Worm (Caenorhabditis elegans) whole organism, young adult: ENCODE measurements around the gene ndx-6.

Experiments used
- B0019.2 ChIP-seq: fragments of 200-800 bp; sonication (Bioruptor generic); conservative IDR thresholded peaks from 2 replicates; pipeline ENCODE4 v1.3.6; 2022; ENCODE audit warnings: missing genetic modification reagents, missing genetic modification characterization, missing compliant biosample characterization
- B0336.3 ChIP-seq: fragments of 200-800 bp; sonication (Bioruptor generic); IDR thresholded peaks from 2 replicates; pipeline ENCODE4 v1.3.6; 2022; ENCODE audit warnings: missing genetic modification characterization, missing compliant biosample characterization
- C06A6.2 ChIP-seq: fragments of 200-800 bp; sonication (Bioruptor generic); conservative IDR thresholded peaks from 2 replicates; pipeline ENCODE4 v1.3.6; 2022; ENCODE audit warnings: missing genetic modification characterization, missing compliant biosample characterization
- F10E7.11 ChIP-seq: sonication (generic microtip); optimal IDR thresholded peaks from 2 replicates; lab custom pipeline; 2017; ENCODE audit warnings: mild to moderate bottlenecking, missing genetic modification characterization, moderate library complexity, missing compliant biosample characterization
- F33H1.4 ChIP-seq: fragments of 200-800 bp; sonication (Bioruptor generic); IDR thresholded peaks from 2 replicates; pipeline ENCODE4 v1.3.6; 2022; ENCODE audit warnings: missing genetic modification reagents, missing genetic modification characterization, missing compliant biosample characterization
- F37B4.10 ChIP-seq: fragments of 200-800 bp; sonication (Bioruptor generic); IDR thresholded peaks from 2 replicates; pipeline ENCODE4 v1.3.6; 2022; ENCODE audit warnings: missing genetic modification characterization, missing compliant biosample characterization
- F52B5.7 ChIP-seq: sonication (generic microtip); optimal IDR thresholded peaks from 2 replicates; lab custom pipeline; 2016; ENCODE audit warnings: mild to moderate bottlenecking, missing genetic modification characterization, missing compliant biosample characterization
- K12H6.12 ChIP-seq: fragments of 200-800 bp; sonication (Bioruptor generic); optimal IDR thresholded peaks from 2 replicates; lab custom pipeline; 2018; ENCODE audit warnings: mild to moderate bottlenecking, missing genetic modification characterization, missing compliant biosample characterization
- Y53F4B.3 ChIP-seq: fragments of 200-800 bp; sonication (Bioruptor generic); IDR thresholded peaks from 2 replicates; pipeline ENCODE4 v1.3.6; 2022; ENCODE audit warnings: missing genetic modification reagents, missing genetic modification characterization, missing compliant biosample characterization
- Y53G8AR.9 ChIP-seq: fragments of 200-800 bp; sonication (Bioruptor generic); conservative IDR thresholded peaks from 2 replicates; pipeline ENCODE4 v1.3.6; 2022; ENCODE audit warnings: missing genetic modification reagents, missing genetic modification characterization, missing compliant biosample characterization
- Y95B8A.8 ChIP-seq: fragments of 200-800 bp; sonication (Bioruptor generic); IDR thresholded peaks from 2 replicates; pipeline ENCODE4 v1.3.6; 2022; ENCODE audit warnings: missing genetic modification reagents, missing genetic modification characterization, missing compliant biosample characterization
- attf-6 ChIP-seq: fragments of 200-800 bp; sonication (Bioruptor generic); IDR thresholded peaks from 2 replicates; pipeline ENCODE4 v1.3.6; 2022; ENCODE audit warnings: missing genetic modification reagents, missing genetic modification characterization, missing compliant biosample characterization
- bed-2 ChIP-seq: fragments of 200-800 bp; sonication (Bioruptor generic); IDR thresholded peaks from 2 replicates; pipeline ENCODE4 v1.3.6; 2022; ENCODE audit warnings: missing genetic modification reagents, missing genetic modification characterization, missing compliant biosample characterization
- cebp-1 ChIP-seq, 2 experiments: fragments of 200-800 bp in 1 of 2; sonication (Bioruptor generic) in 1 of 2; sonication (generic microtip) in 1 of 2; IDR thresholded peaks in 1 of 2; optimal IDR thresholded peaks in 1 of 2; 2 replicates each; pipeline versions ENCODE4 v1.3.6 to Lab custom; 2017 to 2022; ENCODE audit warnings: missing compliant biosample characterization in 2 of 2, missing genetic modification characterization in 2 of 2, mild to moderate bottlenecking in 1 of 2, missing genetic modification reagents in 1 of 2, moderate library complexity in 1 of 2
- cebp-2 ChIP-seq: fragments of 200-800 bp; sonication (Bioruptor generic); IDR thresholded peaks from 2 replicates; pipeline ENCODE4 v1.3.6; 2022; ENCODE audit warnings: missing genetic modification characterization, missing compliant biosample characterization
- ceh-91 ChIP-seq: fragments of 200-800 bp; sonication (Bioruptor generic); IDR thresholded peaks from 2 replicates; pipeline ENCODE4 v1.3.6; 2022; ENCODE audit warnings: missing genetic modification reagents, missing genetic modification characterization, missing compliant biosample characterization
- chd-7 ChIP-seq: sonication (generic microtip); optimal IDR thresholded peaks from 2 replicates; lab custom pipeline; 2016; ENCODE audit warnings: mild to moderate bottlenecking, missing genetic modification characterization, moderate library complexity, missing compliant biosample characterization
- egl-44 ChIP-seq: fragments of 200-800 bp; sonication (Bioruptor generic); IDR thresholded peaks from 2 replicates; pipeline ENCODE4 v1.3.6; 2022; ENCODE audit warnings: missing genetic modification reagents, missing genetic modification characterization, missing compliant biosample characterization
- him-1 ChIP-seq: sonication (generic microtip); optimal IDR thresholded peaks from 2 replicates; lab custom pipeline; 2016; ENCODE audit warnings: missing genotype, missing genetic modification reagents, missing genetic modification characterization, missing compliant biosample characterization
- hlh-12 ChIP-seq: sonication (generic microtip); optimal IDR thresholded peaks from 2 replicates; lab custom pipeline; 2016; ENCODE audit warnings: missing genetic modification characterization, missing compliant biosample characterization
- hmg-20 ChIP-seq: fragments of 200-800 bp; sonication (Bioruptor generic); IDR thresholded peaks from 2 replicates; pipeline ENCODE4 v1.3.6; 2022; ENCODE audit warnings: missing genetic modification reagents, missing genetic modification characterization, missing compliant biosample characterization
- hrde-1 ChIP-seq: sonication (generic microtip); optimal IDR thresholded peaks from 2 replicates; lab custom pipeline; 2016; ENCODE audit warnings: missing genetic modification characterization, mild to moderate bottlenecking, missing compliant biosample characterization, moderate library complexity, missing genotype, missing genetic modification reagents, borderline replicate concordance
- hsf-1 ChIP-seq: fragments of 200-800 bp; sonication (Bioruptor generic); IDR thresholded peaks from 2 replicates; pipeline ENCODE4 v1.3.6; 2022; ENCODE audit warnings: missing genetic modification reagents, missing genetic modification characterization, missing compliant biosample characterization
- lag-1 ChIP-seq: fragments of 200-800 bp; sonication (Bioruptor generic); IDR thresholded peaks from 2 replicates; pipeline ENCODE4 v1.3.6; 2022; ENCODE audit warnings: missing genetic modification reagents, missing genetic modification characterization, missing compliant biosample characterization
- lin-40 ChIP-seq: sonication (generic microtip); optimal IDR thresholded peaks from 2 replicates; lab custom pipeline; 2016; ENCODE audit warnings: missing genetic modification characterization, mild to moderate bottlenecking, missing compliant biosample characterization, missing genotype, missing genetic modification reagents
- lin-54 ChIP-seq: fragments of 200-800 bp; sonication (Bioruptor generic); optimal IDR thresholded peaks from 2 replicates; lab custom pipeline; 2018; ENCODE audit warnings: mild to moderate bottlenecking, missing genetic modification characterization, missing compliant biosample characterization
- lir-1 ChIP-seq: fragments of 200-800 bp; sonication (Bioruptor generic); conservative IDR thresholded peaks from 2 replicates; pipeline ENCODE4 v1.3.6; 2022; ENCODE audit warnings: missing genetic modification reagents, missing genetic modification characterization, missing compliant biosample characterization
- lsl-1 ChIP-seq: fragments of 200-800 bp; sonication (Bioruptor generic); optimal IDR thresholded peaks from 2 replicates; lab custom pipeline; 2018; ENCODE audit warnings: mild to moderate bottlenecking, missing genetic modification characterization, moderate library complexity, missing compliant biosample characterization
- madf-6 ChIP-seq: fragments of 200-800 bp; sonication (Bioruptor generic); IDR thresholded peaks from 2 replicates; pipeline ENCODE4 v1.3.6; 2022; ENCODE audit warnings: missing genetic modification reagents, missing genetic modification characterization, missing compliant biosample characterization
- madf-8 ChIP-seq: fragments of 200-800 bp; sonication (Bioruptor generic); conservative IDR thresholded peaks from 2 replicates; pipeline ENCODE4 v1.3.6; 2022; ENCODE audit warnings: missing genetic modification reagents, missing genetic modification characterization, missing compliant biosample characterization
- nfya-1 ChIP-seq: sonication (generic microtip); optimal IDR thresholded peaks from 2 replicates; lab custom pipeline; 2017; ENCODE audit warnings: antibody characterized with exemption, missing compliant biosample characterization, missing genetic modification characterization, borderline replicate concordance; ENCODE audit not compliant: insufficient read depth
- nfya-2 ChIP-seq: fragments of 200-800 bp; sonication (Bioruptor generic); IDR thresholded peaks from 2 replicates; pipeline ENCODE4 v1.3.6; 2022; ENCODE audit warnings: missing genetic modification reagents, missing genetic modification characterization, missing compliant biosample characterization
- nhr-27 ChIP-seq: fragments of 200-800 bp; sonication (Bioruptor generic); optimal IDR thresholded peaks from 2 replicates; lab custom pipeline; 2018; ENCODE audit warnings: mild to moderate bottlenecking, missing genetic modification characterization, moderate library complexity, missing compliant biosample characterization
- nhr-80 ChIP-seq: sonication (generic microtip); optimal IDR thresholded peaks from 2 replicates; lab custom pipeline; 2016; ENCODE audit warnings: missing genetic modification characterization, missing compliant biosample characterization
- nhr-90 ChIP-seq: sonication (generic microtip); optimal IDR thresholded peaks from 2 replicates; lab custom pipeline; 2016; ENCODE audit warnings: missing genotype, mild to moderate bottlenecking, missing genetic modification characterization, missing compliant biosample characterization
- rcor-1 ChIP-seq: fragments of 200-800 bp; sonication (Bioruptor generic); IDR thresholded peaks from 2 replicates; pipeline ENCODE4 v1.3.6; 2022; ENCODE audit warnings: missing genetic modification reagents, missing genetic modification characterization, missing compliant biosample characterization
- sea-2 ChIP-seq: fragments of 200-800 bp; sonication (Bioruptor generic); IDR thresholded peaks from 2 replicates; pipeline ENCODE4 v1.3.6; 2022; ENCODE audit warnings: missing genetic modification characterization, missing compliant biosample characterization
- snpc-1.1 ChIP-seq: sonication (generic microtip); optimal IDR thresholded peaks from 2 replicates; lab custom pipeline; 2017; ENCODE audit warnings: missing genetic modification characterization, mild to moderate bottlenecking, missing compliant biosample characterization, antibody characterized with exemption, moderate library complexity, missing genotype, missing genetic modification reagents; ENCODE audit not compliant: insufficient read depth
- snpc-1.3 ChIP-seq: sonication (generic microtip); optimal IDR thresholded peaks from 2 replicates; lab custom pipeline; 2017; ENCODE audit warnings: missing genetic modification characterization, mild to moderate bottlenecking, missing compliant biosample characterization, antibody characterized with exemption, moderate library complexity, missing genotype, missing genetic modification reagents; ENCODE audit not compliant: insufficient read depth
- somi-1 ChIP-seq: fragments of 200-800 bp; sonication (Bioruptor generic); optimal IDR thresholded peaks from 2 replicates; lab custom pipeline; 2018; ENCODE audit warnings: mild to moderate bottlenecking, missing genetic modification characterization, missing compliant biosample characterization
- sptf-2 ChIP-seq: fragments of 200-800 bp; sonication (Bioruptor generic); optimal IDR thresholded peaks from 2 replicates; lab custom pipeline; 2018; ENCODE audit warnings: mild to moderate bottlenecking, missing genetic modification characterization, missing compliant biosample characterization
- tbx-9 ChIP-seq: sonication (generic microtip); optimal IDR thresholded peaks from 2 replicates; lab custom pipeline; 2016; ENCODE audit warnings: borderline replicate concordance, missing genetic modification characterization, inconsistent platforms, missing compliant biosample characterization
- tlf-1 ChIP-seq: fragments of 200-800 bp; sonication (Bioruptor generic); optimal IDR thresholded peaks from 2 replicates; lab custom pipeline; 2018; ENCODE audit warnings: mild to moderate bottlenecking, missing genetic modification characterization, missing compliant biosample characterization
- ztf-22 ChIP-seq: fragments of 200-800 bp; sonication (Bioruptor generic); optimal IDR thresholded peaks from 2 replicates; lab custom pipeline; 2018; ENCODE audit warnings: mild to moderate bottlenecking, missing genetic modification characterization, moderate library complexity, missing compliant biosample characterization
- ztf-25 ChIP-seq: fragments of 200-800 bp; sonication (Bioruptor generic); IDR thresholded peaks from 2 replicates; pipeline ENCODE4 v1.3.6; 2022; ENCODE audit warnings: missing genetic modification reagents, missing genetic modification characterization, missing compliant biosample characterization
- ztf-6 ChIP-seq: fragments of 200-800 bp; sonication (Bioruptor generic); IDR thresholded peaks from 2 replicates; pipeline ENCODE4 v1.3.6; 2022; ENCODE audit warnings: missing genetic modification reagents, missing genetic modification characterization, missing compliant biosample characterization

Gene ndx-6

ce11 chrII:5358137-5358745 is 31.4 kb downstream of the ndx-6 start, which contains the start of the genes F09E5.11 and bmy-1 (continued):
- TF ChIP-seq nfya-2 (no peak), sea-2 (GFP tag; lab: Robert Waterston, UW) (no peak), lin-40 (tag; lab: Kevin White, UChicago) (peak; percentile 65), snpc-1.3 (tag; lab: Kevin White, UChicago) (no peak), egl-44 (GFP tag; lab: Robert Waterston, UW) (peak; percentile 72; the same call in 1 of the 2 replicates), him-1 (tag; lab: Kevin White, UChicago) (no peak), rcor-1 (GFP tag; lab: Robert Waterston, UW) (peak; percentile 67; the same call in 1 of the 2 replicates), C06A6.2 (GFP tag; lab: Robert Waterston, UW) (peak; percentile 93), Y53F4B.3 (GFP tag; lab: Robert Waterston, UW) (no peak), B0019.2 (GFP tag; lab: Robert Waterston, UW) (peak; percentile 77; the same call in 1 of the 2 replicates), ceh-91 (GFP tag; lab: Robert Waterston, UW) (peak; percentile 68), hmg-20 (GFP tag; lab: Robert Waterston, UW) (peak; percentile 69; the same call in 1 of the 2 replicates), cebp-1 (GFP tag; IDR thresholded peaks at IDR 0.05; lab: Robert Waterston, UW) (peak; percentile 81), cebp-1 (tag; optimal IDR thresholded peaks at IDR 0.05; lab: Kevin White, UChicago) (peak; percentile 92), cebp-2 (GFP tag; lab: Robert Waterston, UW) (no peak), hlh-12 (tag; lab: Kevin White, UChicago) (no peak), F10E7.11 (tag; lab: Kevin White, UChicago) (no peak), B0336.3 (GFP tag; lab: Robert Waterston, UW) (peak; percentile 73), nhr-80 (tag; lab: Kevin White, UChicago) (peak; percentile 67), madf-8 (GFP tag; lab: Robert Waterston, UW) (peak; percentile 60), ztf-22 (no peak), nfya-1 (tag; lab: Kevin White, UChicago) (no peak), lsl-1 (GFP tag; lab: Kevin White, UChicago) (peak; percentile 71), attf-6 (GFP tag; lab: Robert Waterston, UW) (no peak), bed-2 (GFP tag; lab: Robert Waterston, UW) (peak; percentile 94), somi-1 (GFP tag; lab: Kevin White, UChicago) (peak; percentile 39), lag-1 (GFP tag; lab: Robert Waterston, UW) (no peak), Y53G8AR.9 (0 out of 2 replicates have a peak, but pooled peaks have one; percentile 29), lin-54 (GFP tag; lab: Kevin White, UChicago) (peak; percentile 78), sptf-2 (GFP tag; lab: Kevin White, UChicago) (peak; percentile 63), tlf-1 (peak; percentile 61), tbx-9 (tag; lab: Kevin White, UChicago) (no peak), ztf-6 (GFP tag; lab: Robert Waterston, UW) (peak; percentile 30; the same call in 1 of the 2 replicates), nhr-90 (tag; lab: Kevin White, UChicago) (no peak), nhr-27 (tag; lab: Kevin White, UChicago) (no peak), lir-1 (GFP tag; lab: Robert Waterston, UW) (peak; percentile 86), K12H6.12 (tag; lab: Kevin White, UChicago) (peak; percentile 80), F33H1.4 (peak; percentile 64), Y95B8A.8 (GFP tag; lab: Robert Waterston, UW) (0 out of 2 replicates have a peak, but pooled peaks have one; percentile 48), hsf-1 (GFP tag; lab: Robert Waterston, UW) (peak; percentile 73; the same call in 1 of the 2 replicates), chd-7 (peak; percentile 57), F37B4.10 (GFP tag; lab: Robert Waterston, UW) (no peak), hrde-1 (no peak), madf-6 (GFP tag; lab: Robert Waterston, UW) (peak; percentile 70), snpc-1.1 (tag; lab: Kevin White, UChicago) (peak; percentile 23), ztf-25 (GFP tag; lab: Robert Waterston, UW) (peak; percentile 91), F52B5.7 (tag; lab: Kevin White, UChicago) (peak; percentile 49)
